Fruit fly (Drosophila melanogaster): ENCODE results near the gene Hrb98DE.

DNA sequence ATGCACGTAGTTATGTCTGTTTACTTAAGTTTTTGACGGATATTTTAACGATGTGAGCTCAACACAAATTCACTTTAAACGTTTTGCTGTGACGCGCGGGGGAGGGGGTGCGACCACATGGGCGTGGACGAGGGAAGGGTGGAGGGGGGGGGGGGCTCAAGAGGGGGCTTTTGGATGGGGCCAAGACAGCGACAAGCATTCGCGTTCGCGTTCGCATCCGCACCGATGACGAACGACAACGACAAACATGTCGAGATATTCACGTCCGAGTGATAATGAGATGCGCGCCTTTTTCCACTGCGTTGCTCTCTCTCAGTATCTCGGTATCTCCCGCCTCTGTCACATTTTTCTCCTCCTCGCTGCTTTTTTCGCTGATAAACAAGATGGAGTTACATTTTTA, 36.1 kb upstream of the Hrb98DE start:
- no peak for TF ChIP-seq Dif (GFP tag; optimal IDR thresholded peaks at IDR 0.05; ENCODE audit: partially characterized antibody)
- TF ChIP-seq sage (GFP tag; optimal IDR thresholded peaks at IDR 0.05), result no peak
- TF ChIP-seq HLH106 (tag; optimal IDR thresholded peaks at IDR 0.05), result no peak
- no peak for TF ChIP-seq ey (GFP tag; optimal IDR thresholded peaks at IDR 0.05)
- TF ChIP-seq h (GFP tag; optimal IDR thresholded peaks at IDR 0.05), result no peak
- no peak for TF ChIP-seq brk (GFP tag; optimal IDR thresholded peaks at IDR 0.05)
- TF ChIP-seq jim (GFP tag; optimal IDR thresholded peaks at IDR 0.05), result no peak
- TF ChIP-seq Hr78 (GFP tag; optimal IDR thresholded peaks at IDR 0.05), result no peak

Data from whole organism, wandering third instar larva.